Worm (Caenorhabditis elegans) whole organism, late embryonic: ENCODE results near the gene nspg-1.
A peak's percentile ranks its signal among the peaks of the same experiment; 100 is the strongest.

ENCODE experiments used
- C08G9.2 ChIP-seq: sonication (generic microtip); optimal IDR thresholded peaks from 2 replicates; lab custom pipeline; 2016; ENCODE audit warnings: mild to moderate bottlenecking, missing genetic modification characterization, moderate library complexity, missing compliant biosample characterization
- F13H6.1 ChIP-seq: sonication (generic microtip); optimal IDR thresholded peaks from 2 replicates; lab custom pipeline; 2016; ENCODE audit warnings: missing genetic modification characterization, missing compliant biosample characterization
- K02D7.2 ChIP-seq: sonication (generic microtip); optimal IDR thresholded peaks from 2 replicates; lab custom pipeline; 2017; ENCODE audit warnings: mild to moderate bottlenecking, missing genetic modification characterization, missing compliant biosample characterization
- K09A11.1 ChIP-seq: sonication (generic microtip); optimal IDR thresholded peaks from 2 replicates; lab custom pipeline; 2017; ENCODE audit warnings: antibody characterized with exemption, mild to moderate bottlenecking, missing genetic modification characterization, missing compliant biosample characterization; ENCODE audit not compliant: insufficient read depth
- Y22D7AL.16 ChIP-seq: sonication (generic microtip); optimal IDR thresholded peaks from 2 replicates; lab custom pipeline; 2016; ENCODE audit warnings: missing genetic modification characterization, missing compliant biosample characterization
- ahr-1 ChIP-seq: sonication (generic microtip); optimal IDR thresholded peaks from 2 replicates; lab custom pipeline; 2016; ENCODE audit warnings: missing genetic modification characterization, missing compliant biosample characterization
- ceh-14 ChIP-seq: sonication (generic microtip); optimal IDR thresholded peaks from 2 replicates; lab custom pipeline; 2016; ENCODE audit warnings: missing genotype, missing genetic modification characterization, missing compliant biosample characterization
- ceh-18 ChIP-seq: sonication (generic microtip); optimal IDR thresholded peaks from 2 replicates; lab custom pipeline; 2016; ENCODE audit warnings: missing genetic modification characterization, missing compliant biosample characterization
- ceh-19 ChIP-seq: fragments of 200-800 bp; sonication (Bioruptor generic); optimal IDR thresholded peaks from 2 replicates; lab custom pipeline; 2018; ENCODE audit warnings: mild to moderate bottlenecking, missing genetic modification characterization, missing compliant biosample characterization
- ceh-2 ChIP-seq: sonication (generic microtip); optimal IDR thresholded peaks from 2 replicates; lab custom pipeline; 2016; ENCODE audit warnings: missing genotype, missing genetic modification characterization, missing compliant biosample characterization
- ceh-22 ChIP-seq: sonication (generic microtip); optimal IDR thresholded peaks from 2 replicates; lab custom pipeline; 2017; ENCODE audit warnings: missing biosample characterization, missing genetic modification characterization
- ceh-30 ChIP-seq: fragments of 150-350 bp; optimal IDR thresholded peaks from 2 replicates; lab custom pipeline; 2014; ENCODE audit warnings: missing biosample characterization, missing genetic modification characterization
- ceh-31 ChIP-seq: sonication (generic microtip); optimal IDR thresholded peaks from 2 replicates; lab custom pipeline; 2016; ENCODE audit warnings: missing genetic modification characterization, missing compliant biosample characterization
- ceh-34 ChIP-seq: sonication (generic microtip); optimal IDR thresholded peaks from 2 replicates; lab custom pipeline; 2016; ENCODE audit warnings: mild to moderate bottlenecking, missing genetic modification characterization, missing compliant biosample characterization
- ceh-6 ChIP-seq: fragments of 200-800 bp; sonication (Bioruptor generic); optimal IDR thresholded peaks from 2 replicates; lab custom pipeline; 2018; ENCODE audit warnings: mild to moderate bottlenecking, missing genetic modification characterization, missing compliant biosample characterization
- dve-1 ChIP-seq: sonication (generic microtip); optimal IDR thresholded peaks from 2 replicates; lab custom pipeline; 2017; ENCODE audit warnings: antibody characterized with exemption, mild to moderate bottlenecking, missing genetic modification characterization, missing compliant biosample characterization
- elt-2 ChIP-seq: sonication (generic microtip); optimal IDR thresholded peaks from 2 replicates; lab custom pipeline; 2016; ENCODE audit warnings: missing genetic modification reagents, missing genetic modification characterization, missing compliant biosample characterization
- elt-4 ChIP-seq: sonication (generic microtip); optimal IDR thresholded peaks from 2 replicates; lab custom pipeline; 2016; ENCODE audit warnings: missing genetic modification characterization, missing compliant biosample characterization
- ets-4 ChIP-seq: sonication (generic microtip); optimal IDR thresholded peaks from 2 replicates; lab custom pipeline; 2016; ENCODE audit warnings: missing genetic modification characterization, missing compliant biosample characterization
- eyg-1 ChIP-seq: sonication (generic microtip); optimal IDR thresholded peaks from 2 replicates; lab custom pipeline; 2016; ENCODE audit warnings: missing genotype, missing genetic modification characterization, missing compliant biosample characterization
- fkh-10 ChIP-seq: fragments of 150-350 bp; optimal IDR thresholded peaks from 2 replicates; lab custom pipeline; 2014; ENCODE audit warnings: missing biosample characterization, missing genetic modification reagents, missing genetic modification characterization
- hlh-13 ChIP-seq: fragments of 200-800 bp; sonication (Bioruptor generic); optimal IDR thresholded peaks from 2 replicates; lab custom pipeline; 2018; ENCODE audit warnings: mild to moderate bottlenecking, missing genetic modification characterization, missing compliant biosample characterization
- hlh-15 ChIP-seq: sonication (generic microtip); optimal IDR thresholded peaks from 2 replicates; lab custom pipeline; 2016; ENCODE audit warnings: missing genetic modification characterization, missing compliant biosample characterization
- hlh-30 ChIP-seq: sonication (generic microtip); optimal IDR thresholded peaks from 2 replicates; lab custom pipeline; 2017; ENCODE audit warnings: antibody characterized with exemption, missing genetic modification characterization, missing compliant biosample characterization; ENCODE audit not compliant: insufficient read depth
- hlh-6 ChIP-seq: sonication (generic microtip); optimal IDR thresholded peaks from 2 replicates; lab custom pipeline; 2016; ENCODE audit warnings: missing genotype, missing genetic modification characterization, missing compliant biosample characterization
- hlh-8 ChIP-seq: sonication (generic microtip); optimal IDR thresholded peaks from 2 replicates; lab custom pipeline; 2016; ENCODE audit warnings: missing genotype, missing genetic modification characterization, missing compliant biosample characterization
- mec-3 ChIP-seq: sonication (generic microtip); optimal IDR thresholded peaks from 2 replicates; lab custom pipeline; 2016; ENCODE audit warnings: borderline replicate concordance, missing genetic modification characterization, missing compliant biosample characterization
- nfya-1 ChIP-seq: sonication (generic microtip); optimal IDR thresholded peaks from 2 replicates; lab custom pipeline; 2017; ENCODE audit warnings: missing genetic modification characterization, mild to moderate bottlenecking, missing compliant biosample characterization, antibody characterized with exemption, moderate library complexity
- pat-9 ChIP-seq: fragments of 200-800 bp; sonication (Bioruptor generic); optimal IDR thresholded peaks from 2 replicates; lab custom pipeline; 2018; ENCODE audit warnings: mild to moderate bottlenecking, missing genetic modification characterization, moderate library complexity, missing compliant biosample characterization
- pax-1 ChIP-seq: fragments of 150-350 bp; optimal IDR thresholded peaks from 2 replicates; lab custom pipeline; 2014; ENCODE audit warnings: missing biosample characterization, missing genetic modification characterization
- ref-2 ChIP-seq: sonication (generic microtip); optimal IDR thresholded peaks from 2 replicates; lab custom pipeline; 2016; ENCODE audit warnings: missing genetic modification characterization, missing compliant biosample characterization
- rnt-1 ChIP-seq: sonication (generic microtip); optimal IDR thresholded peaks from 2 replicates; lab custom pipeline; 2016; ENCODE audit warnings: missing genetic modification characterization, missing compliant biosample characterization
- sdc-2 ChIP-seq: sonication (generic microtip); optimal IDR thresholded peaks from 2 replicates; lab custom pipeline; 2016; ENCODE audit warnings: missing genotype, missing genetic modification characterization, missing compliant biosample characterization
- sox-4 ChIP-seq: sonication (generic microtip); optimal IDR thresholded peaks from 2 replicates; lab custom pipeline; 2017; ENCODE audit warnings: mild to moderate bottlenecking, missing genetic modification characterization, inconsistent platforms, missing compliant biosample characterization
- syd-9 ChIP-seq: sonication (generic microtip); optimal IDR thresholded peaks from 2 replicates; lab custom pipeline; 2016; ENCODE audit warnings: mild to moderate bottlenecking, missing genetic modification characterization, moderate library complexity, missing compliant biosample characterization
- tbx-2 ChIP-seq: sonication (generic microtip); optimal IDR thresholded peaks from 2 replicates; lab custom pipeline; 2016; ENCODE audit warnings: missing genetic modification characterization, missing compliant biosample characterization
- unc-42 ChIP-seq: sonication (generic microtip); optimal IDR thresholded peaks from 2 replicates; lab custom pipeline; 2016; ENCODE audit warnings: missing genotype, missing genetic modification characterization, missing compliant biosample characterization
- unc-55 ChIP-seq: sonication (generic microtip); optimal IDR thresholded peaks from 2 replicates; lab custom pipeline; 2017; ENCODE audit warnings: missing biosample characterization, missing genetic modification reagents, missing genetic modification characterization
- unc-86 ChIP-seq: sonication (generic microtip); optimal IDR thresholded peaks from 2 replicates; lab custom pipeline; 2016; ENCODE audit warnings: missing genetic modification characterization, missing compliant biosample characterization
- zip-5 ChIP-seq: sonication (generic microtip); optimal IDR thresholded peaks from 2 replicates; lab custom pipeline; 2016; ENCODE audit warnings: missing genetic modification characterization, missing compliant biosample characterization
- ztf-16 ChIP-seq: sonication (generic microtip); optimal IDR thresholded peaks from 2 replicates; lab custom pipeline; 2017; ENCODE audit warnings: missing genetic modification characterization, missing compliant biosample characterization

nspg-1 gene

ce11 chrV:12815386-12815785, 52.5 kb downstream of the nspg-1 start:
- TF ChIP-seq dve-1 (tag; lab: Kevin White, UChicago) (no peak), F13H6.1 (tag; lab: Kevin White, UChicago) (no peak), hlh-13 (GFP tag; lab: Kevin White, UChicago) (no peak), ahr-1 (tag; lab: Kevin White, UChicago) (no peak), K09A11.1 (tag; lab: Kevin White, UChicago) (no peak), fkh-10 (GFP tag; lab: Kevin White, UChicago) (no peak), Y22D7AL.16 (tag; lab: Kevin White, UChicago) (no peak), mec-3 (tag; lab: Kevin White, UChicago) (no peak), pat-9 (tag; lab: Kevin White, UChicago) (no peak), K02D7.2 (tag; lab: Kevin White, UChicago) (no peak), ceh-6 (no peak)

ce11 chrV:12814481-12814882, 53.4 kb downstream of the nspg-1 start:
- TF ChIP-seq unc-86 (no peak), ref-2 (tag; lab: Kevin White, UChicago) (peak; percentile 40), ceh-31 (peak; percentile 76), eyg-1 (tag; lab: Kevin White, UChicago) (no peak), syd-9 (tag; lab: Kevin White, UChicago) (peak; percentile 27), unc-42 (tag; lab: Kevin White, UChicago) (peak; percentile 52), hlh-8 (tag; lab: Kevin White, UChicago) (no peak), ceh-22 (no peak), hlh-6 (tag; lab: Kevin White, UChicago) (peak; percentile 58), ceh-30 (tag; lab: Kevin White, UChicago) (no peak), ceh-34 (peak; percentile 84), hlh-30 (tag; lab: Kevin White, UChicago) (peak; percentile 96), nfya-1 (tag; lab: Kevin White, UChicago) (peak; percentile 49), F13H6.1 (tag; lab: Kevin White, UChicago) (peak; percentile 63), sox-4 (tag; lab: Kevin White, UChicago) (peak; percentile 8), ceh-2 (tag; lab: Kevin White, UChicago) (peak; percentile 30), ztf-16 (tag; lab: Kevin White, UChicago) (no peak), elt-4 (tag; lab: Kevin White, UChicago) (no peak), hlh-15 (tag; lab: Kevin White, UChicago) (no peak), sdc-2 (tag; lab: Kevin White, UChicago) (peak; percentile 28), ceh-18 (tag; lab: Kevin White, UChicago) (peak; percentile 69), pax-1 (tag; lab: Kevin White, UChicago) (no peak), ceh-19 (GFP tag; lab: Kevin White, UChicago) (peak; percentile 29), ceh-14 (tag; lab: Kevin White, UChicago) (peak; percentile 42), dve-1 (tag; lab: Kevin White, UChicago) (no peak), tbx-2 (tag; lab: Kevin White, UChicago) (peak; percentile 62), Y22D7AL.16 (tag; lab: Kevin White, UChicago) (no peak), elt-2 (no peak), ets-4 (tag; lab: Kevin White, UChicago) (peak; percentile 23), ceh-6 (no peak), C08G9.2 (tag; lab: Kevin White, UChicago) (peak; percentile 53), zip-5 (tag; lab: Kevin White, UChicago) (no peak), hlh-13 (GFP tag; lab: Kevin White, UChicago) (no peak), pat-9 (tag; lab: Kevin White, UChicago) (no peak), unc-55 (GFP tag; lab: Kevin White, UChicago) (peak; percentile 70), rnt-1 (peak; percentile 57)
